Worm (Caenorhabditis elegans) whole organism, L1 larva: ENCODE measurements around the gene tbx-43.

Experiments used
- C04F5.9 ChIP-seq: sonication (generic microtip); optimal IDR thresholded peaks from 2 replicates; lab custom pipeline; 2016; ENCODE audit warnings: missing genetic modification characterization, missing compliant biosample characterization
- C34B4.2 ChIP-seq: sonication (generic microtip); optimal IDR thresholded peaks from 2 replicates; lab custom pipeline; 2017; ENCODE audit warnings: mild to moderate bottlenecking, missing genetic modification characterization, missing compliant biosample characterization
- blmp-1 ChIP-seq: fragments of 150-350 bp; optimal IDR thresholded peaks from 2 replicates; lab custom pipeline; 2014; ENCODE audit warnings: missing biosample characterization, missing genetic modification characterization
- ceh-63 ChIP-seq: fragments of 200-800 bp; sonication (Bioruptor generic); optimal IDR thresholded peaks from 2 replicates; lab custom pipeline; 2018; ENCODE audit warnings: mild to moderate bottlenecking, missing genetic modification characterization, missing compliant biosample characterization
- ceh-8 ChIP-seq: fragments of 200-800 bp; sonication (Bioruptor generic); optimal IDR thresholded peaks from 2 replicates; lab custom pipeline; 2018; ENCODE audit warnings: mild to moderate bottlenecking, missing genetic modification characterization, moderate library complexity, missing compliant biosample characterization
- ceh-82 ChIP-seq, 3 experiments: fragments of 150-350 bp in 1 of 3; sonication (generic microtip) in 2 of 3; optimal IDR thresholded peaks; 2 replicates each; lab custom pipeline; 2014 to 2017; ENCODE audit warnings: missing biosample characterization in 3 of 3, missing genetic modification characterization in 3 of 3
- ceh-88 ChIP-seq: fragments of 200-800 bp; sonication (Bioruptor generic); IDR thresholded peaks from 2 replicates; pipeline ENCODE4 v1.3.6; 2022; ENCODE audit warnings: missing genetic modification characterization, missing compliant biosample characterization
- dpl-1 ChIP-seq, 3 experiments: fragments of 150-350 bp in 2 of 3; sonication (generic microtip) in 1 of 3; optimal IDR thresholded peaks; 2 replicates each; lab custom pipeline; 2014 to 2017; ENCODE audit warnings: missing biosample characterization in 3 of 3, missing genetic modification characterization in 3 of 3, missing genetic modification reagents in 3 of 3
- efl-1 ChIP-seq, 4 experiments: fragments of 150-350 bp; optimal IDR thresholded peaks in 3 of 4; peaks in 1 of 4; 1 replicate in 1 of 4; 2 replicates in 3 of 4; lab custom pipeline; 2014; ENCODE audit warnings: missing biosample characterization in 2 of 4, missing genetic modification characterization in 2 of 4, missing genetic modification reagents in 2 of 4
- elt-3 ChIP-seq, 6 experiments: fragments of 150-350 bp in 1 of 6; sonication (generic microtip); optimal IDR thresholded peaks; 2 replicates each; lab custom pipeline; 2017 to 2018; ENCODE audit warnings: missing biosample characterization in 6 of 6, missing genetic modification characterization in 6 of 6, inconsistent platforms in 1 of 6
- ets-5 ChIP-seq: fragments of 200-800 bp; sonication (Bioruptor generic); IDR thresholded peaks from 2 replicates; pipeline ENCODE4 v1.3.6; 2022; ENCODE audit warnings: missing genetic modification characterization, missing compliant biosample characterization
- fkh-10 ChIP-seq: sonication (generic microtip); optimal IDR thresholded peaks from 2 replicates; lab custom pipeline; 2017; ENCODE audit warnings: missing biosample characterization, missing genetic modification reagents, missing genetic modification characterization
- fos-1 ChIP-seq: fragments of 150-350 bp; optimal IDR thresholded peaks from 2 replicates; lab custom pipeline; 2014; ENCODE audit warnings: missing biosample characterization, missing genetic modification characterization
- grh-1 ChIP-seq: fragments of 200-800 bp; sonication (Bioruptor generic); IDR thresholded peaks from 2 replicates; pipeline ENCODE4 v1.3.6; 2022; ENCODE audit warnings: missing genetic modification reagents, missing genetic modification characterization, missing compliant biosample characterization
- hlh-17 ChIP-seq: fragments of 200-800 bp; sonication (Bioruptor generic); optimal IDR thresholded peaks from 2 replicates; lab custom pipeline; 2018; ENCODE audit warnings: missing genetic modification characterization, mild to moderate bottlenecking, missing compliant biosample characterization, moderate library complexity, borderline replicate concordance
- hlh-4 ChIP-seq: sonication (generic microtip); optimal IDR thresholded peaks from 2 replicates; lab custom pipeline; 2016; ENCODE audit warnings: mild to moderate bottlenecking, missing genetic modification characterization, missing compliant biosample characterization
- jun-1 ChIP-seq: fragments of 150-350 bp; optimal IDR thresholded peaks from 2 replicates; lab custom pipeline; 2014; ENCODE audit warnings: missing biosample characterization, missing genetic modification reagents, missing genetic modification characterization
- lin-14 ChIP-seq: fragments of 200-800 bp; sonication (Bioruptor generic); optimal IDR thresholded peaks from 2 replicates; lab custom pipeline; 2018; ENCODE audit warnings: mild to moderate bottlenecking, missing genetic modification characterization, moderate library complexity, missing compliant biosample characterization
- lir-3 ChIP-seq: sonication (generic microtip); optimal IDR thresholded peaks from 2 replicates; lab custom pipeline; 2016; ENCODE audit warnings: mild to moderate bottlenecking, missing genetic modification characterization, moderate library complexity, missing compliant biosample characterization; ENCODE audit not compliant: poor library complexity
- lsy-2 ChIP-seq, 2 experiments: fragments of 150-350 bp; optimal IDR thresholded peaks; 2 replicates each; lab custom pipeline; 2014; ENCODE audit warnings: missing biosample characterization in 2 of 2, missing genetic modification characterization in 2 of 2
- mab-9 ChIP-seq: fragments of 200-800 bp; sonication (Bioruptor generic); IDR thresholded peaks from 2 replicates; pipeline ENCODE4 v1.3.6; 2022; ENCODE audit warnings: missing genetic modification reagents, missing genetic modification characterization, missing compliant biosample characterization
- mdl-1 ChIP-seq, 2 experiments: fragments of 150-350 bp; optimal IDR thresholded peaks; 2 replicates each; lab custom pipeline; 2014 to 2017; ENCODE audit warnings: missing biosample characterization in 2 of 2, missing genetic modification characterization in 2 of 2, inconsistent platforms in 1 of 2
- mep-1 ChIP-seq: fragments of 150-350 bp; optimal IDR thresholded peaks from 2 replicates; lab custom pipeline; 2014; ENCODE audit warnings: missing biosample characterization, missing genetic modification characterization
- nhr-12 ChIP-seq: sonication (generic microtip); optimal IDR thresholded peaks from 2 replicates; lab custom pipeline; 2017; ENCODE audit warnings: missing biosample characterization, missing genetic modification characterization
- nhr-19 ChIP-seq: fragments of 200-800 bp; sonication (Bioruptor generic); conservative IDR thresholded peaks from 2 replicates; pipeline ENCODE4 v1.3.6; 2022; ENCODE audit warnings: missing genetic modification characterization, missing compliant biosample characterization
- nhr-237 ChIP-seq: fragments of 150-350 bp; optimal IDR thresholded peaks from 2 replicates; lab custom pipeline; 2014; ENCODE audit warnings: missing biosample characterization, missing genetic modification characterization
- nhr-28 ChIP-seq: fragments of 150-350 bp; optimal IDR thresholded peaks from 2 replicates; lab custom pipeline; 2014; ENCODE audit warnings: missing biosample characterization, missing genetic modification characterization
- nhr-71 ChIP-seq: sonication (generic microtip); optimal IDR thresholded peaks from 2 replicates; lab custom pipeline; 2016; ENCODE audit warnings: mild to moderate bottlenecking, missing genetic modification characterization, moderate library complexity, missing compliant biosample characterization
- nhr-76 ChIP-seq: sonication (generic microtip); optimal IDR thresholded peaks from 2 replicates; lab custom pipeline; 2017; ENCODE audit warnings: missing biosample characterization, missing genetic modification characterization
- nhr-77 ChIP-seq: fragments of 150-350 bp; optimal IDR thresholded peaks from 2 replicates; lab custom pipeline; 2014; ENCODE audit warnings: missing biosample characterization, missing genetic modification characterization
- nhr-84 ChIP-seq: sonication (generic microtip); optimal IDR thresholded peaks from 2 replicates; lab custom pipeline; 2017; ENCODE audit warnings: missing biosample characterization, missing genetic modification characterization
- nhr-85 ChIP-seq: sonication (generic microtip); peaks from one replicate; lab custom pipeline; 2016; ENCODE audit warnings: missing genetic modification characterization, inconsistent platforms, missing compliant biosample characterization
- nhr-90 ChIP-seq: sonication (generic microtip); optimal IDR thresholded peaks from 2 replicates; lab custom pipeline; 2016; ENCODE audit warnings: mild to moderate bottlenecking, missing genetic modification characterization, missing compliant biosample characterization; ENCODE audit not compliant: poor library complexity
- pag-3 ChIP-seq: sonication (generic microtip); optimal IDR thresholded peaks from 2 replicates; lab custom pipeline; 2017; ENCODE audit warnings: missing genetic modification characterization, mild to moderate bottlenecking, missing compliant biosample characterization, antibody characterized with exemption, borderline replicate concordance; ENCODE audit not compliant: insufficient read depth
- pax-3 ChIP-seq: fragments of 200-800 bp; sonication (Bioruptor generic); optimal IDR thresholded peaks from 2 replicates; lab custom pipeline; 2018; ENCODE audit warnings: mild to moderate bottlenecking, missing genetic modification characterization, moderate library complexity, missing compliant biosample characterization
- pqm-1 ChIP-seq: sonication (generic microtip); optimal IDR thresholded peaks from 3 replicates; lab custom pipeline; 2017; ENCODE audit warnings: missing biosample characterization, missing genetic modification characterization
- rnt-1 ChIP-seq: sonication (generic microtip); optimal IDR thresholded peaks from 2 replicates; lab custom pipeline; 2016; ENCODE audit warnings: mild to moderate bottlenecking, missing genetic modification characterization, moderate library complexity, missing compliant biosample characterization
- skn-1 ChIP-seq: fragments of 150-350 bp; optimal IDR thresholded peaks from 2 replicates; lab custom pipeline; 2014; ENCODE audit warnings: missing biosample characterization, missing genetic modification characterization
- snpc-4 ChIP-seq: fragments of 150-350 bp; optimal IDR thresholded peaks from 2 replicates; lab custom pipeline; 2014; ENCODE audit warnings: missing biosample characterization, missing genetic modification characterization
- swsn-7 ChIP-seq: sonication (generic microtip); optimal IDR thresholded peaks from 2 replicates; lab custom pipeline; 2016; ENCODE audit warnings: missing genetic modification characterization, missing compliant biosample characterization
- tbx-2 ChIP-seq: sonication (generic microtip); optimal IDR thresholded peaks from 2 replicates; lab custom pipeline; 2016; ENCODE audit warnings: missing genetic modification characterization, missing compliant biosample characterization
- unc-130 ChIP-seq: fragments of 150-350 bp; optimal IDR thresholded peaks from 2 replicates; lab custom pipeline; 2017; ENCODE audit warnings: missing biosample characterization, missing genetic modification characterization, inconsistent platforms
- unc-30 ChIP-seq: sonication (generic microtip); optimal IDR thresholded peaks from 2 replicates; lab custom pipeline; 2017; ENCODE audit warnings: missing biosample characterization, missing genetic modification characterization
- unc-62 ChIP-seq: fragments of 150-350 bp; optimal IDR thresholded peaks from 2 replicates; lab custom pipeline; 2014; ENCODE audit warnings: missing biosample characterization, missing genetic modification reagents, missing genetic modification characterization
- unc-86 ChIP-seq: sonication (generic microtip); optimal IDR thresholded peaks from 2 replicates; lab custom pipeline; 2016; ENCODE audit warnings: missing genetic modification characterization, missing compliant biosample characterization
- vab-15 ChIP-seq: sonication (generic microtip); optimal IDR thresholded peaks from 2 replicates; lab custom pipeline; 2017; ENCODE audit warnings: missing genotype, mild to moderate bottlenecking, missing genetic modification characterization, missing compliant biosample characterization
- ztf-11 ChIP-seq, 2 experiments: sonication (generic microtip); optimal IDR thresholded peaks; 2 replicates each; lab custom pipeline; 2016 to 2017; ENCODE audit warnings: missing genetic modification characterization in 2 of 2, missing biosample characterization in 1 of 2, missing compliant biosample characterization in 1 of 2

tbx-43 gene

ce11 chrIII:1799407-1799806 is 29.5 kb upstream of the tbx-43 start:
- 0 out of 2 replicates have a peak, but pooled peaks have one; percentile 46 for TF ChIP-seq ets-5 (GFP tag; lab: Robert Waterston, UW)
- TF ChIP-seq nhr-71, result no peak

ce11 chrIII:1794100-1794499 is 24.2 kb upstream of the tbx-43 start:
- TF ChIP-seq mep-1, result no peak
- no peak for TF ChIP-seq skn-1 (tag; lab: Kevin White, UChicago)
- TF ChIP-seq jun-1 (tag; lab: Kevin White, UChicago), result no peak
- no peak for TF ChIP-seq lir-3 (tag; lab: Kevin White, UChicago)
- no peak for TF ChIP-seq unc-62 (GFP tag; lab: Kevin White, UChicago)
- TF ChIP-seq C34B4.2, result no peak
- no peak for TF ChIP-seq lsy-2 (tag; optimal IDR thresholded peaks at IDR 0.05; lab: Kevin White, UChicago)
- no peak for TF ChIP-seq snpc-4 (tag; lab: Kevin White, UChicago)
- TF ChIP-seq unc-130 (tag; lab: Kevin White, UChicago), result no peak
- no peak for TF ChIP-seq nhr-28
- TF ChIP-seq unc-86 (tag; lab: Kevin White, UChicago), result no peak
- TF ChIP-seq hlh-4 (tag; lab: Kevin White, UChicago), result no peak
- no peak for TF ChIP-seq lin-14 (GFP tag; lab: Kevin White, UChicago)
- TF ChIP-seq mdl-1 (tag; optimal IDR thresholded peaks at IDR 0.05; lab: Kevin White, UChicago), result no peak
- no peak for TF ChIP-seq fos-1 (tag; lab: Kevin White, UChicago)
- TF ChIP-seq nhr-237, result no peak
- no peak for TF ChIP-seq pax-3 (tag; lab: Kevin White, UChicago)

ce11 chrIII:1793416-1793815 is 23.5 kb upstream of the tbx-43 start:
- TF ChIP-seq vab-15, result no peak
- no peak for TF ChIP-seq unc-30 (tag; lab: Kevin White, UChicago)
- no peak for TF ChIP-seq lir-3 (tag; lab: Kevin White, UChicago)
- TF ChIP-seq tbx-2 (tag; lab: Kevin White, UChicago), result no peak
- no peak for TF ChIP-seq hlh-17
- TF ChIP-seq snpc-4 (tag; lab: Kevin White, UChicago), result no peak
- TF ChIP-seq ceh-8, result no peak
- no peak for TF ChIP-seq ceh-88 (GFP tag; lab: Robert Waterston, UW)
- TF ChIP-seq nhr-237, result no peak
- TF ChIP-seq nhr-85 (tag; lab: Kevin White, UChicago), result no peak
- no peak for TF ChIP-seq pag-3 (tag; lab: Kevin White, UChicago)
- no peak for TF ChIP-seq nhr-90 (tag; lab: Kevin White, UChicago)
- no peak for TF ChIP-seq mab-9 (GFP tag; lab: Robert Waterston, UW)
- no peak for TF ChIP-seq nhr-19
- TF ChIP-seq nhr-12 (tag; lab: Kevin White, UChicago), result no peak
- TF ChIP-seq rnt-1 (tag; lab: Kevin White, UChicago), result no peak
- TF ChIP-seq efl-1 (optimal IDR thresholded peaks at IDR 0.05; lab: Kevin White, UChicago), result no peak
- no peak for TF ChIP-seq efl-1 (GFP tag; optimal IDR thresholded peaks at IDR 0.05 in 1 of 2; lab: Kevin White, UChicago)
- TF ChIP-seq C04F5.9 (tag; lab: Kevin White, UChicago), result no peak
- TF ChIP-seq swsn-7 (tag; lab: Kevin White, UChicago), result no peak
- no peak for TF ChIP-seq nhr-76 (tag; lab: Kevin White, UChicago)
- TF ChIP-seq, all 84 proteins: peak for 0

ce11 chrIII:1791949-1792348 is 22.1 kb upstream of the tbx-43 start:
- TF ChIP-seq jun-1 (tag; lab: Kevin White, UChicago) (no peak), unc-86 (tag; lab: Kevin White, UChicago) (peak; percentile 41), ztf-11 (tag; optimal IDR thresholded peaks at IDR 0.05; lab: Kevin White, UChicago) (no peak), ceh-82 (tag; optimal IDR thresholded peaks at IDR 0.05; lab: Kevin White, UChicago) (peak in 2 of 3 experiments; percentile 5 to 31), fkh-10 (GFP tag; lab: Kevin White, UChicago) (peak; percentile 58), nhr-12 (tag; lab: Kevin White, UChicago) (no peak), blmp-1 (no peak), grh-1 (GFP tag; lab: Robert Waterston, UW) (no peak), ceh-63 (no peak), lsy-2 (tag; optimal IDR thresholded peaks at IDR 0.05; lab: Kevin White, UChicago) (peak in 1 of 2 experiments; percentile 12), hlh-4 (tag; lab: Kevin White, UChicago) (no peak), nhr-84 (tag; lab: Kevin White, UChicago) (no peak), pqm-1 (no peak), mdl-1 (tag; optimal IDR thresholded peaks at IDR 0.05; lab: Kevin White, UChicago) (no peak), dpl-1 (GFP tag; optimal IDR thresholded peaks at IDR 0.05; lab: Kevin White, UChicago) (peak in 1 of 3 experiments; percentile 19), nhr-71 (peak; percentile 5), elt-3 (tag; optimal IDR thresholded peaks at IDR 0.05; lab: Kevin White, UChicago) (no peak), nhr-77 (tag; lab: Kevin White, UChicago) (no peak), C04F5.9 (tag; lab: Kevin White, UChicago) (no peak), C34B4.2 (no peak)
